Fruit fly (Drosophila melanogaster): ENCODE results near the gene Usp39.
A peak's percentile ranks its signal among the peaks of the same experiment; 100 is the strongest.

Gene Usp39

DNA sequence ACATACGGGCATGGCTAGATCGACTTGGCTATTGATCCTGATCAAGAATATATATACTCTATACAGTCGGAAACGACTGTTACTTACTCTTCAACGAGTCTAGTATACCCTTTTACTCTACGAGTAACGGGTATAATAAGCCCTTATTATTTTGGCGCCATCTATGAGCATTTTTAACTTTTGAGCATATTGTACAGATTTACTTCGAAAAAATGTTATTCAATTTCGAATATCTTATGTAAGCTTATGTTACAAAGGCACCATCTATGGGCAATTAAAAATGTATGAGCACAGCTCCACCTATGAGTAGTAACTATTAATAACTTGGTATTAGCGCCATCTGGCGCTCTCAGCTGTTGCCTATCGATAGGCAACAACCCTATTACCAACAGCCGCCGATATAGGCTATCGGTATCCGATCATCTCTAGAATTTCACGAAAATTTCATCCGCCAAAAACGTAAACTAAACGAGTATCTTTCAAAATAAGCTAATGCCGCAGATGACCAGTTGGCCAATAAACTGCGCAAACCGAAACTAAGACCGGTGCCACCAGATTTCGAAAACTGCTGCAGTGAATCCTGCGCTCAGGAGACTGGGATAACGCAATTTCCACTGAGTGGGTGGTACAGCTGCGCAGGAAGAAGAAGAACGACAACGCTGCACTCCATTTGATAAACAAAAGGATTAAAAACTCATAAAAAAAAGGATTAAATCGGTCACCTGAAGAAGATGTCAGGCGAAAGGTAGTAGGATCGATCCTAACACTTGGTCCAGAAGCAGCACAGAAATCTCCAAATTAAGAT, 14.6 kb upstream of the Usp39 start, which contains the start of gene htk (continued):
- TF ChIP-seq CG4820 (GFP tag; optimal IDR thresholded peaks at IDR 0.05) (peak; percentile 62), CG16863 (GFP tag; optimal IDR thresholded peaks at IDR 0.05) (peak; percentile 22), CG18764 (GFP tag; optimal IDR thresholded peaks at IDR 0.05) (peak; percentile 64), CG12769 (tag; optimal IDR thresholded peaks at IDR 0.05) (peak; percentile 69), CG2678 (tag; optimal IDR thresholded peaks at IDR 0.05) (peak; percentile 37), CG6854 (GFP tag; optimal IDR thresholded peaks at IDR 0.05) (no peak), CG10366 (GFP tag; IDR thresholded peaks at IDR 0.05) (peak; percentile 59), ac (GFP tag; optimal IDR thresholded peaks at IDR 0.05) (no peak), vfl (GFP tag; optimal IDR thresholded peaks at IDR 0.05) (peak; percentile 18), CG16813 (GFP tag; IDR thresholded peaks at IDR 0.05; ENCODE audit: partially characterized antibody) (peak; percentile 87), tna (GFP tag; IDR thresholded peaks at IDR 0.05; ENCODE audit: partially characterized antibody) (peak; percentile 75), ind (GFP tag; optimal IDR thresholded peaks at IDR 0.05) (peak; percentile 61), Opbp (GFP tag; IDR thresholded peaks at IDR 0.05; ENCODE audit: partially characterized antibody) (peak; percentile 95), CG7963 (GFP tag; IDR thresholded peaks at IDR 0.05; ENCODE audit: partially characterized antibody) (peak; percentile 83), CG9437 (GFP tag; optimal IDR thresholded peaks at IDR 0.05) (peak; percentile 24), nerfin-1 (tag; optimal IDR thresholded peaks at IDR 0.05) (peak; percentile 2), inv (GFP tag; IDR thresholded peaks at IDR 0.05; ENCODE audit: partially characterized antibody) (peak; percentile 86), Optix (GFP tag; IDR thresholded peaks at IDR 0.05) (peak; percentile 54; the same call in 2 of the 3 replicates), nerfin-2 (GFP tag; IDR thresholded peaks at IDR 0.05; ENCODE audit: partially characterized antibody) (peak; percentile 70; the same call in 1 of the 2 replicates), gsb (GFP tag; IDR thresholded peaks at IDR 0.05) (peak; percentile 50), Myb (GFP tag; optimal IDR thresholded peaks at IDR 0.05) (peak; percentile 71), unpg (GFP tag; optimal IDR thresholded peaks at IDR 0.05) (peak; percentile 56), lola (GFP tag; optimal IDR thresholded peaks at IDR 0.05) (peak in 1 of 3 experiments; percentile 16), CG9817 (tag; optimal IDR thresholded peaks at IDR 0.05) (peak; percentile 52), CG14710 (tag; optimal IDR thresholded peaks at IDR 0.05) (peak; percentile 51), esg (GFP tag; conservative IDR thresholded peaks at IDR 0.05) (peak; percentile 22; the same call in 1 of the 2 replicates), dimm (GFP tag; IDR thresholded peaks at IDR 0.05) (0 out of 2 replicates have a peak, but pooled peaks have one; percentile 15), tgo (GFP tag; IDR thresholded peaks at IDR 0.05) (0 out of 3 replicates have a peak, but pooled peaks have one; percentile 26), CG32772 (GFP tag; IDR thresholded peaks at IDR 0.05) (peak; percentile 39; the same call in 1 of the 2 replicates), CG18011 (GFP tag; optimal IDR thresholded peaks at IDR 0.05) (peak; percentile 3), pho (GFP tag; optimal IDR thresholded peaks at IDR 0.05) (peak; percentile 71), CG3281 (GFP tag; optimal IDR thresholded peaks at IDR 0.05) (peak; percentile 0), slou (GFP tag; optimal IDR thresholded peaks at IDR 0.05) (no peak), C15 (GFP tag; IDR thresholded peaks at IDR 0.05) (no peak), CG10267 (tag; optimal IDR thresholded peaks at IDR 0.05) (peak; percentile 74), pb (GFP tag; optimal IDR thresholded peaks at IDR 0.05) (no peak), CG12219 (GFP tag; optimal IDR thresholded peaks at IDR 0.05) (no peak), trem (tag; optimal IDR thresholded peaks at IDR 0.05) (peak; percentile 62), row (GFP tag; IDR thresholded peaks at IDR 0.05) (peak; percentile 58; the same call in 2 of the 3 replicates), Hr39 (optimal IDR thresholded peaks at IDR 0.05) (no peak), sd (tag; optimal IDR thresholded peaks at IDR 0.05) (peak; percentile 39), CG43689 (GFP tag; IDR thresholded peaks at IDR 0.05) (no peak), Hand (GFP tag; optimal IDR thresholded peaks at IDR 0.05) (no peak), CG32532 (GFP tag; IDR thresholded peaks at IDR 0.05) (peak; percentile 87), CG13287 (GFP tag; IDR thresholded peaks at IDR 0.05; ENCODE audit: partially characterized antibody) (peak; percentile 89), dpn (GFP tag; optimal IDR thresholded peaks at IDR 0.05) (peak; percentile 75 to 81), odd (GFP tag; optimal IDR thresholded peaks at IDR 0.05) (no peak), Max (GFP tag; optimal IDR thresholded peaks at IDR 0.05) (peak; percentile 13)
